Fruit fly (Drosophila melanogaster): ENCODE data around the gene Rab11.

Gene Rab11

DNA sequence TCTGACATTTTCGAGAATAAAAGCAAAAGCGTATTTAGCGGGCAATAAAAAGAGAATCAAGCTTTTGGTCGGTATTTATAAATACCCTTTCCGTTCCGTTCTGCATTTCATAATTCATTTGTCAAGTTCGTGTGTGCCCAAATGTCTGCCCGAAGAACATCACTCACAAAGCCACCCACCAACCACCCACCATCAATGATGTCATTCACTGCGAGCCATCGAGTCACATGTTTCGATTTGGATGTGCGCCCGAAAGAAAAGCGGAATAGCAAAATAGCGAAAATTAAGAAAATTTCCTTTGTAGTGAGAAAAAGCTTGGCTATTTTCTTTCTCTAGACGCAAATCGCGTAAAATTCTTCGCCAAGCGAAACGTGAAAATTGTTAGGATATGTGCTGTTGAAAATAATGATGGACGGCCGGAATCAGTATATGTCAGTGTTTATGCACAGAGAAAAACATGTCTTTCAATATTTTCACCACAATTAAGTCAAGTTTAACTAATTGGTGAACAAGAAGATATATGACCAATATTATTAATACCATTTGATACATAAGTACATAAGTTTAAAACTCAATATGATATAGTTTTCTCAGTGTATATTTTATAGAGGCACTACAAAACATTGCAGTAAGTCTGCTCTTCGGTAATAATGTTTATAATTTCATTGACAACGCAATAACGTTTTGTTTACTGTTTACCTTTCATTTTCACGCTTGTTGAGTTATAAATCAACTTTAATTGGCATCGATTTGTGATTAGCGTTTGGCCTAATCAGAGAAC, 40.1 kb downstream of the Rab11 start:
- TF ChIP-seq CG8478 (optimal IDR thresholded peaks at IDR 0.05): no peak
- TF ChIP-seq psq (optimal IDR thresholded peaks at IDR 0.05): no peak
- TF ChIP-seq usp (GFP tag; optimal IDR thresholded peaks at IDR 0.05): no peak
- no peak for TF ChIP-seq EcR (GFP tag; optimal IDR thresholded peaks at IDR 0.05)
- TF ChIP-seq pan (optimal IDR thresholded peaks at IDR 0.05): no peak
- no peak for TF ChIP-seq Dll (optimal IDR thresholded peaks at IDR 0.05)

DNA sequence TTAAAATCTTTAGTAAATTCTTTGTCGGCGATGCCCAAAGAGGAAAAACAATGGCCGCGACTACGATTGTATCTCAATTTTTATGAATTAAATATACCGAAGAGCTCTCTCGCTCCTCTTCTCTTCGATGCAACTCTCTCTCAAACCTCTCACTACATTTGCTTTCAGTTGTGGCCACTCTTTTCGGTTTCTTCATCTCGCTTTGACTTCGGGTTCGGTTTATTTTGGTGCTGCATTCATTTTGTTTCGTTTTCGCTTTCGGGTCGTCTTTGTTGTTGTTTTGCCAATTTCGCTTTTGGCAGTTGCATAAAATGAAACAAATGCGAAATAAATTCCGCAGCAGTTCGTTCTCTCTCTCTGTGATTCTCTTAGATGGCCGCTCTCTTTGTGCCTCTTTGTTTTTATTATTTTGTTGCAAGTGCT, 41.7 kb downstream of the Rab11 start:
- TF ChIP-seq EcR (GFP tag; optimal IDR thresholded peaks at IDR 0.05) (no peak), Dll (optimal IDR thresholded peaks at IDR 0.05) (no peak), psq (optimal IDR thresholded peaks at IDR 0.05) (no peak), CG8478 (optimal IDR thresholded peaks at IDR 0.05) (no peak), pan (optimal IDR thresholded peaks at IDR 0.05) (no peak), usp (GFP tag; optimal IDR thresholded peaks at IDR 0.05) (no peak)

dm6 chr3R:21154130-21154529, 42.9 kb downstream of the Rab11 start:
- TF ChIP-seq CG8478 (optimal IDR thresholded peaks at IDR 0.05) (no peak), usp (GFP tag; optimal IDR thresholded peaks at IDR 0.05) (no peak), psq (optimal IDR thresholded peaks at IDR 0.05) (no peak), Dll (optimal IDR thresholded peaks at IDR 0.05) (no peak), pan (optimal IDR thresholded peaks at IDR 0.05) (no peak), EcR (GFP tag; optimal IDR thresholded peaks at IDR 0.05) (no peak)

dm6 chr3R:21155931-21156488, 44.8 kb downstream of the Rab11 start:
- TF ChIP-seq psq (optimal IDR thresholded peaks at IDR 0.05): no peak
- no peak for TF ChIP-seq Dll (optimal IDR thresholded peaks at IDR 0.05)
- TF ChIP-seq usp (GFP tag; optimal IDR thresholded peaks at IDR 0.05): no peak
- TF ChIP-seq EcR (GFP tag; optimal IDR thresholded peaks at IDR 0.05): no peak
- no peak for TF ChIP-seq CG8478 (optimal IDR thresholded peaks at IDR 0.05)
- no peak for TF ChIP-seq pan (optimal IDR thresholded peaks at IDR 0.05)

DNA sequence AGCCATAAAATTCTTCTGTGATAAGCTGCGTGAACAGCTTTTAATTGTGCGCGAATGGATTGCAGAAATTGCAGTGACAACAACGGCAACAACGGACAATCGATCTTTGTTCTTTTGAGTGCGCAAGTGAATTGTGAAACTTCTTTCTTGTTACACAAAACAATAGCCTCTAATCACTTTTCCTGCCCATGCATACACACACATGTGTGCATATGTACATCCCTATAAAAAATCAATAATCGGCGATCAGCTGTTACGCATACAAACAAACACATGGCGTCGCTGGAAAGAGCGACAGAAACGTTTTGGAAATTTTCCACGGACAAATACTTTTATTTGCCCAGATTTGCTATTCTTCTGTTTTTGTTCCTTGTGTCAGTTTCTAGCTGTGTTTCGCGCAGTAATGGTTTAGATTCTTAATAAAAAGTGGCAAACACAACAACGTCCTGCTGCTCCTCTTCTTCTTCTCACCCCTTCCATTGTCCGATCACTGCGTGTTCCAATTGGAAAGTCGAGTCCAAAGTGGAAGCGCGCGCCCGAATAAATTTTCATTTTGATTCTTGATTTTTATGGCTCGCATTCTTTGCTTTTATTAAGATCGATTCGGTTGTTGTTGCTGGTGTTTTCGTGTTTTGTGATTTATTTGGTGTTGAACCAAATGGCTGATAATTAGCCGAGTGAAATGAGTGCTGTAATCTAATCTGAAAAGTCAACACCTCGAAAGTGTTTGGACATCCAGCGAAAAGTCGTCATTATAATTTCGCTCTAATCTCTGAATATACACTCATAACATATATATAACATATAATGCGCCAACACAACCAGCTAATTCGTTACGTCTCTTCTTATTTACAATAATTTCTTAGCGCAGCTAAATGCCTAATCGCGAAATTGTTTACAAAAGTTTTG, 45.6 kb downstream of the Rab11 start:
- no peak for TF ChIP-seq pan (optimal IDR thresholded peaks at IDR 0.05)
- no peak for TF ChIP-seq CG8478 (optimal IDR thresholded peaks at IDR 0.05)
- no peak for TF ChIP-seq EcR (GFP tag; optimal IDR thresholded peaks at IDR 0.05)
- no peak for TF ChIP-seq usp (GFP tag; optimal IDR thresholded peaks at IDR 0.05)
- TF ChIP-seq psq (optimal IDR thresholded peaks at IDR 0.05): no peak
- no peak for TF ChIP-seq Dll (optimal IDR thresholded peaks at IDR 0.05)

- TF ChIP-seq usp (GFP tag; optimal IDR thresholded peaks at IDR 0.05) (no peak), psq (optimal IDR thresholded peaks at IDR 0.05) (no peak), CG8478 (optimal IDR thresholded peaks at IDR 0.05) (no peak)
These were observed 47.4 kb downstream of the Rab11 start for dm6 chr3R:21158643-21159042.

DNA sequence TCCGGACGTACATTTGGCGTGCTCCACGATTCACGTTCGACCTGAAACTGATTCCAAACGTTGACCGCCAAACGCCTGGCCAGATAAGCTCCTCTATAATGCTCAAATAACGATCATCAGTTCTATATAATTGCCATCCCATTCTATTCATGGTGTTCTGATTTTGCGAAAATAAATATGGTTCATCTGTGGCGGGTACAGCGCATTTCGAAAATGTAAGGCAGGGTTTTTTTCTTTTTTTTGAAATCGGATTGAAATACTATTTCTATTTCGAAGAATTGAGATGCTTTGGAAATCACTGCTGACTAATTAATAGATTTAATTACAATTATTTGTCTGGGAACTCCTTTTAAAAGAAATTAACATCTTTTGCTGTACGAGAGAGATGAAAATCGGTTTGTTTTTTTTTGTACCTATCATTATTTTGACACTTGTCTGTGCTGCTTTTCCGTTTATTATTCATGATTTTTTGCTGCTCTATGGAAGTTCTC, 49.9 kb downstream of the Rab11 start, which contains the start of gene cDIP:
TSS of gene cDIP (minus strand) at position 51 of the 491 bp plus-strand sequence.
- TF ChIP-seq usp (GFP tag; optimal IDR thresholded peaks at IDR 0.05) (no peak), pan (optimal IDR thresholded peaks at IDR 0.05) (no peak), EcR (GFP tag; optimal IDR thresholded peaks at IDR 0.05) (no peak), Dll (optimal IDR thresholded peaks at IDR 0.05) (no peak), CG8478 (optimal IDR thresholded peaks at IDR 0.05) (no peak), psq (optimal IDR thresholded peaks at IDR 0.05) (no peak)

dm6 chr3R:21161620-21162029, 50.4 kb downstream of the Rab11 start:
- TF ChIP-seq psq (optimal IDR thresholded peaks at IDR 0.05): no peak
- no peak for TF ChIP-seq EcR (GFP tag; optimal IDR thresholded peaks at IDR 0.05)
- no peak for TF ChIP-seq usp (GFP tag; optimal IDR thresholded peaks at IDR 0.05)
- TF ChIP-seq CG8478 (optimal IDR thresholded peaks at IDR 0.05): no peak
- TF ChIP-seq pan (optimal IDR thresholded peaks at IDR 0.05): no peak

DNA sequence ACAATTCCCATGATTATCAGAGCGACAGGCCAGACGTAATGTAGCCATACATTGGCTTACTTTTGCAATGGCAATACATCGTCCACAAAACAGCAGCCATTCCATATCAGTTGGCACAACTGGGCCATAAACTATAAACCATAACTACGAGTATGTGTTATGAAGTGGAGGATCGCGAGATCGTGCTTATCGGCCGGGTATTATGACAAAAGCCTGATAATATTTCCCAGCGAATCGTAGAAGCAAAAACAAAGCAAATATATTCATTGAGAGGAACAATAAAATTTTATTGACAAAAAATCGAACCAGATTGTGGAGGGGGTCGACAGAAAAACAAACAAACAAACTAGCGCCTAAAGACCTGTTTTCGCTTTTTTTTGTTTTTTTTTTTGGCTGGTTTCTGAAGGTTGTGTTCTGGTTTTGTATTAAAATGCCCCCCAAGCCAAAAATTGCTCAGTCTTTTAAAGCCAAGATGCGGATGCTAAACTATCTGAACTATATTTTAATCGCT, 52.2 kb downstream of the Rab11 start, which contains the start of gene CG5810:
TSS of gene CG5810 (plus strand) at position 461 of the 511 bp plus-strand sequence.
- TF ChIP-seq EcR (GFP tag; optimal IDR thresholded peaks at IDR 0.05) (no peak), psq (optimal IDR thresholded peaks at IDR 0.05) (no peak), CG8478 (optimal IDR thresholded peaks at IDR 0.05) (no peak), usp (GFP tag; optimal IDR thresholded peaks at IDR 0.05) (no peak), Dll (optimal IDR thresholded peaks at IDR 0.05) (no peak), pan (optimal IDR thresholded peaks at IDR 0.05) (no peak)

All from whole organism.